Worm (Caenorhabditis elegans): Measurements from ENCODE around the gene ZC262.4.

ZC262.4 gene

ce11 chrIII:8369172-8369571 lies 34.8 kb upstream of the ZC262.4 start:
- TF ChIP-seq unc-42 (tag; optimal IDR thresholded peaks at IDR 0.05) (no peak), ceh-9 (tag; optimal IDR thresholded peaks at IDR 0.05) (no peak), ets-4 (tag; optimal IDR thresholded peaks at IDR 0.05) (no peak), nfya-1 (tag; optimal IDR thresholded peaks at IDR 0.05) (no peak), syd-9 (tag; optimal IDR thresholded peaks at IDR 0.05) (no peak), ceh-45 (GFP tag; IDR thresholded peaks at IDR 0.05) (no peak), pha-4 (tag; optimal IDR thresholded peaks at IDR 0.05) (no peak), tbx-7 (tag; optimal IDR thresholded peaks at IDR 0.05) (no peak), ceh-31 (tag; optimal IDR thresholded peaks at IDR 0.05) (no peak), fax-1 (tag; optimal IDR thresholded peaks at IDR 0.05) (no peak), ceh-19 (GFP tag; optimal IDR thresholded peaks at IDR 0.05) (no peak), ama-1 (optimal IDR thresholded peaks at IDR 0.05) (no peak), hlh-13 (GFP tag; optimal IDR thresholded peaks at IDR 0.05) (no peak), K02D7.2 (tag; optimal IDR thresholded peaks at IDR 0.05) (no peak), ceh-6 (GFP tag; optimal IDR thresholded peaks at IDR 0.05) (no peak), pqm-1 (tag; optimal IDR thresholded peaks at IDR 0.05) (no peak), elt-4 (tag; optimal IDR thresholded peaks at IDR 0.05) (no peak), ceh-48 (tag; optimal IDR thresholded peaks at IDR 0.05) (no peak), ahr-1 (tag; optimal IDR thresholded peaks at IDR 0.05) (no peak)

DNA sequence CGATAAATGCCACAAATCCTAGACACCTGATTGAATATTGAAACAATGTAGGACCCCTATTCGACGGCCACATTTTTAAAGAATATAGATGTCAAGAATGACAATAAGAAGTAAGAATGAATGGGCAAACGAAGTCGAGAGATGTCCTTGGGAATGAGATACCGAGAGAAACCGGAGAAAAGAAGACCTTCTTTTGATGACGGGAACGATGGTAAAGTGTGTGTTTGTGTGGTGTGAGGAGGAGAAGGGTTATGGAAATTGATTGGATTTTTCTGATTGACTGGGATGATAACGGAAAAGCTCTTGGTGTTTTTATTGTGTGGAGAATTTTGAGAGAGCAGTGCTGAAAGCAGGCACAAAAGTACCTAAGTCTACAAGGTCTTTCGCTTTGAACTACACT lies 34.3 kb upstream of the ZC262.4 start, which contains the start of gene R05D3.9:
Gene R05D3.9, minus strand, starts transcription at position 101 of the 400 bp plus-strand sequence.
- TF ChIP-seq hlh-15 (tag; optimal IDR thresholded peaks at IDR 0.05) (no peak), unc-3 (GFP tag; conservative IDR thresholded peaks at IDR 0.05) (no peak), unc-3 (tag; optimal IDR thresholded peaks at IDR 0.05) (no peak), pha-2 (tag; optimal IDR thresholded peaks at IDR 0.05) (no peak), che-1 (tag; optimal IDR thresholded peaks at IDR 0.05) (no peak), ceh-30 (tag; optimal IDR thresholded peaks at IDR 0.05) (no peak), fkh-10 (GFP tag; optimal IDR thresholded peaks at IDR 0.05) (no peak), ttx-3 (tag; optimal IDR thresholded peaks at IDR 0.05) (no peak), ceh-9 (tag; optimal IDR thresholded peaks at IDR 0.05) (no peak), dve-1 (tag; optimal IDR thresholded peaks at IDR 0.05) (no peak), eyg-1 (tag; optimal IDR thresholded peaks at IDR 0.05) (no peak), pqm-1 (tag; optimal IDR thresholded peaks at IDR 0.05) (no peak), fkh-6 (tag; optimal IDR thresholded peaks at IDR 0.05) (no peak), ceh-45 (GFP tag; IDR thresholded peaks at IDR 0.05) (no peak), elt-2 (tag; optimal IDR thresholded peaks at IDR 0.05) (no peak), ref-2 (tag; optimal IDR thresholded peaks at IDR 0.05) (no peak), hlh-30 (tag; optimal IDR thresholded peaks at IDR 0.05; ENCODE audit: insufficient read depth) (no peak), ets-4 (tag; optimal IDR thresholded peaks at IDR 0.05) (no peak), nhr-11 (tag; optimal IDR thresholded peaks at IDR 0.05) (no peak)

- TF ChIP-seq ceh-22 (tag; optimal IDR thresholded peaks at IDR 0.05), result no peak
- TF ChIP-seq ceh-9 (tag; optimal IDR thresholded peaks at IDR 0.05), result no peak
- no peak for TF ChIP-seq lim-6 (tag; optimal IDR thresholded peaks at IDR 0.05)
- no peak for TF ChIP-seq dve-1 (tag; optimal IDR thresholded peaks at IDR 0.05)
- TF ChIP-seq nhr-11 (tag; optimal IDR thresholded peaks at IDR 0.05), result no peak
- TF ChIP-seq hlh-13 (GFP tag; optimal IDR thresholded peaks at IDR 0.05), result no peak
- no peak for TF ChIP-seq tbx-7 (tag; optimal IDR thresholded peaks at IDR 0.05)
Observed at ce11 chrIII:8363253-8364061, 29.1 kb upstream of the ZC262.4 start, which contains the start of gene R05D3.3. Gene R05D3.3, plus strand, starts transcription at chrIII:8364011.

ce11 chrIII:8358213-8358672 lies 23.9 kb upstream of the ZC262.4 start, which contains the start of the genes R05D3.8 and rfp-1:
Gene R05D3.8, minus strand, starts transcription at chrIII:8358327.
Gene rfp-1, plus strand, starts transcription at chrIII:8358622.
- TF ChIP-seq elt-2 (tag; optimal IDR thresholded peaks at IDR 0.05) (no peak), ceh-24 (tag; optimal IDR thresholded peaks at IDR 0.05) (no peak), ceh-31 (tag; optimal IDR thresholded peaks at IDR 0.05) (peak; percentile 49), nfya-1 (tag; optimal IDR thresholded peaks at IDR 0.05) (peak; percentile 71), pha-2 (tag; optimal IDR thresholded peaks at IDR 0.05) (no peak), che-1 (tag; optimal IDR thresholded peaks at IDR 0.05) (no peak), nhr-11 (tag; optimal IDR thresholded peaks at IDR 0.05) (no peak), tbx-2 (tag; optimal IDR thresholded peaks at IDR 0.05) (no peak), ceh-34 (tag; optimal IDR thresholded peaks at IDR 0.05) (no peak), ref-2 (tag; optimal IDR thresholded peaks at IDR 0.05) (no peak), hlh-30 (tag; optimal IDR thresholded peaks at IDR 0.05; ENCODE audit: insufficient read depth) (peak; percentile 40), dve-1 (tag; optimal IDR thresholded peaks at IDR 0.05) (peak; percentile 44), ceh-18 (tag; optimal IDR thresholded peaks at IDR 0.05) (peak; percentile 35), gmeb-2 (tag; optimal IDR thresholded peaks at IDR 0.05) (no peak), pax-1 (tag; optimal IDR thresholded peaks at IDR 0.05) (peak; percentile 47), ceh-45 (GFP tag; IDR thresholded peaks at IDR 0.05) (no peak), mec-3 (tag; optimal IDR thresholded peaks at IDR 0.05; ENCODE audit: borderline replicate concordance) (no peak), tbx-7 (tag; optimal IDR thresholded peaks at IDR 0.05) (no peak), K09A11.1 (tag; optimal IDR thresholded peaks at IDR 0.05; ENCODE audit: insufficient read depth) (peak; percentile 13), ceh-30 (tag; optimal IDR thresholded peaks at IDR 0.05) (peak; percentile 15), fax-1 (tag; optimal IDR thresholded peaks at IDR 0.05) (no peak)

All from whole organism, late embryonic.